Worm (Caenorhabditis elegans): ENCODE results near the gene fbxb-57.
"Not testable (repeated sequence)": the region's sequence is repeated elsewhere in the genome, so short reads cannot be mapped to it uniquely, and the experiment has no call there.

Gene fbxb-57

ce11 chrV:19257653-19258052 lies 30.9 kb upstream of the fbxb-57 start, which contains the start of gene F21D9.3:
F21D9.3 (minus strand) TSS chrV:19257753.
- TF ChIP-seq nhr-237 (tag; optimal IDR thresholded peaks at IDR 0.05) (no peak), nhr-19 (GFP tag; conservative IDR thresholded peaks at IDR 0.05) (no peak), lin-13 (GFP tag; optimal IDR thresholded peaks at IDR 0.05) (no peak), mab-9 (GFP tag; IDR thresholded peaks at IDR 0.05) (no peak), jun-1 (tag; optimal IDR thresholded peaks at IDR 0.05) (no peak), fos-1 (tag; optimal IDR thresholded peaks at IDR 0.05) (no peak), ets-5 (GFP tag; IDR thresholded peaks at IDR 0.05) (no peak), isw-1 (GFP tag; IDR thresholded peaks at IDR 0.05) (no peak), fkh-4 (tag; optimal IDR thresholded peaks at IDR 0.05; ENCODE audit: borderline replicate concordance) (no peak)

- TF ChIP-seq nhr-71 (tag; optimal IDR thresholded peaks at IDR 0.05): no peak
- no peak for TF ChIP-seq nhr-84 (tag; optimal IDR thresholded peaks at IDR 0.05)
Measured at ce11 chrV:19259403-19259802, 29.2 kb upstream of the fbxb-57 start.

DNA sequence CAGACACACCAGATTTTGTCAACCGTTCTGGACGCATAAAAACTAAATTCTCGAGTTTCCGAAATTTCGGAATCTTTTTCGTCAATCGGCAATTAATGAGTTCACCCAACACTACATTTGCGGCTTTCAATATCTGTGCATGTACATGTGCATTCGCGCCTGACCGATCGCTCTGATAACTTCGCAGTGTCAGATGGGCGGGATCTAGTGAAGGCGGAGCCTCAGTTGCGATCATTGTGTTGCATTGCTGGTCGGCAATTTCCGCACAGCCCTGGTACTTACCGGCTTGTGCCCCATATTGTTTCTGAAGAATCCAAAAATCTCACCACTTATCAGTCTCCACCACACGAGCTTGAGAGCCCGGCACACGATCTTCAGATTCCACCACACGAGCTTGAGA lies 27.9 kb upstream of the fbxb-57 start:
- TF ChIP-seq isw-1 (GFP tag; IDR thresholded peaks at IDR 0.05) (no peak), fkh-10 (GFP tag; optimal IDR thresholded peaks at IDR 0.05) (no peak), nhr-12 (tag; optimal IDR thresholded peaks at IDR 0.05) (no peak), nhr-71 (tag; optimal IDR thresholded peaks at IDR 0.05) (no peak), dpl-1 (GFP tag; optimal IDR thresholded peaks at IDR 0.05) (no peak), pag-3 (tag; optimal IDR thresholded peaks at IDR 0.05; ENCODE audit: borderline replicate concordance, insufficient read depth) (no peak)

ce11 chrV:19262349-19262748 lies 26.2 kb upstream of the fbxb-57 start, which contains the start of gene F21D9.2:
F21D9.2 (minus strand) TSS chrV:19262449.
- TF ChIP-seq fkh-4 (tag; optimal IDR thresholded peaks at IDR 0.05; ENCODE audit: borderline replicate concordance): no peak
- TF ChIP-seq nhr-84 (tag; optimal IDR thresholded peaks at IDR 0.05): no peak
- TF ChIP-seq nhr-47 (tag; optimal IDR thresholded peaks at IDR 0.05): no peak
- no peak for TF ChIP-seq ceh-90 (tag; optimal IDR thresholded peaks at IDR 0.05)
- no peak for TF ChIP-seq xbp-1 (tag; optimal IDR thresholded peaks at IDR 0.05)
- TF ChIP-seq zag-1 (tag; optimal IDR thresholded peaks at IDR 0.05): no peak
- no peak for TF ChIP-seq ceh-82 (tag; optimal IDR thresholded peaks at IDR 0.05)
- TF ChIP-seq unc-86 (tag; optimal IDR thresholded peaks at IDR 0.05): no peak
- no peak for TF ChIP-seq ama-1 (optimal IDR thresholded peaks at IDR 0.05)
- no peak for TF ChIP-seq sptf-1 (tag; optimal IDR thresholded peaks at IDR 0.05)
- TF ChIP-seq ceh-8 (GFP tag; optimal IDR thresholded peaks at IDR 0.05): no peak
- no peak for TF ChIP-seq mef-2 (tag; optimal IDR thresholded peaks at IDR 0.05)
- no peak for TF ChIP-seq nhr-85 (tag)
- no peak for TF ChIP-seq mdl-1 (tag; optimal IDR thresholded peaks at IDR 0.05)
- no peak for TF ChIP-seq hlh-4 (tag; optimal IDR thresholded peaks at IDR 0.05)
- no peak for TF ChIP-seq pag-3 (tag; optimal IDR thresholded peaks at IDR 0.05; ENCODE audit: borderline replicate concordance, insufficient read depth)
- TF ChIP-seq ztf-11 (tag; optimal IDR thresholded peaks at IDR 0.05): no peak
- no peak for TF ChIP-seq blmp-1 (tag; optimal IDR thresholded peaks at IDR 0.05)
- no peak for TF ChIP-seq lin-15B (tag; optimal IDR thresholded peaks at IDR 0.05)

ce11 chrV:19264148-19264547 lies 24.4 kb upstream of the fbxb-57 start, which contains the start of gene F21D9.1:
F21D9.1 (plus strand) TSS chrV:19264448.
- TF ChIP-seq pag-3 (tag; optimal IDR thresholded peaks at IDR 0.05; ENCODE audit: borderline replicate concordance, insufficient read depth); nhr-19 (GFP tag; conservative IDR thresholded peaks at IDR 0.05); pqm-1 (tag; optimal IDR thresholded peaks at IDR 0.05): not testable (repeated sequence)

ce11 chrV:19276354-19276753 lies 12.2 kb upstream of the fbxb-57 start:
- TF ChIP-seq sptf-1 (tag; optimal IDR thresholded peaks at IDR 0.05) (no peak), unc-130 (tag; optimal IDR thresholded peaks at IDR 0.05) (no peak), fkh-4 (tag; optimal IDR thresholded peaks at IDR 0.05; ENCODE audit: borderline replicate concordance) (no peak), dpl-1 (GFP tag; optimal IDR thresholded peaks at IDR 0.05) (no peak)
